Worm (Caenorhabditis elegans) whole organism, midembryonic: ENCODE data around the gene cyh-1.
"Not testable (repeated sequence)": the region's sequence is repeated elsewhere in the genome, so short reads cannot be mapped to it uniquely, and the experiment has no call there.

Source experiments
- T22C8.4 ChIP-seq: fragments of 200-800 bp; sonication (Bioruptor generic); IDR thresholded peaks from 2 replicates; pipeline ENCODE4 v1.3.6; 2022; ENCODE audit warnings: missing genetic modification characterization, missing compliant biosample characterization
- cog-1 ChIP-seq: sonication (generic microtip); optimal IDR thresholded peaks from 2 replicates; lab custom pipeline; 2016; ENCODE audit warnings: missing genetic modification characterization, missing compliant biosample characterization
- flt-1 ChIP-seq: fragments of 200-800 bp; sonication (Bioruptor generic); IDR thresholded peaks from 2 replicates; pipeline ENCODE4 v1.3.6; 2022; ENCODE audit warnings: missing genetic modification characterization, missing compliant biosample characterization
- klf-2 ChIP-seq: fragments of 200-800 bp; sonication (Bioruptor generic); conservative IDR thresholded peaks from 2 replicates; pipeline ENCODE4 v1.3.6; 2022; ENCODE audit warnings: missing genetic modification reagents, missing genetic modification characterization, missing compliant biosample characterization
- med-1 ChIP-seq: sonication (generic microtip); optimal IDR thresholded peaks from 2 replicates; lab custom pipeline; 2017; ENCODE audit warnings: missing genetic modification characterization, mild to moderate bottlenecking, missing compliant biosample characterization, antibody characterized with exemption, missing genetic modification reagents; ENCODE audit not compliant: insufficient read depth
- ref-1 ChIP-seq: fragments of 200-800 bp; sonication (Bioruptor generic); conservative IDR thresholded peaks from 2 replicates; pipeline ENCODE4 v1.3.6; 2022; ENCODE audit warnings: missing genetic modification reagents, missing genetic modification characterization, missing compliant biosample characterization
- tab-1 ChIP-seq: fragments of 200-800 bp; sonication (Bioruptor generic); IDR thresholded peaks from 2 replicates; pipeline ENCODE4 v1.3.6; 2022; ENCODE audit warnings: missing genetic modification characterization, missing compliant biosample characterization
- ztf-23 ChIP-seq: fragments of 200-800 bp; sonication (Bioruptor generic); IDR thresholded peaks from 2 replicates; pipeline ENCODE4 v1.3.6; 2022; ENCODE audit warnings: missing genetic modification reagents, missing genetic modification characterization, missing compliant biosample characterization
- ztf-29 ChIP-seq: fragments of 200-800 bp; sonication (Bioruptor generic); IDR thresholded peaks from 2 replicates; pipeline ENCODE4 v1.3.6; 2022; ENCODE audit warnings: missing genetic modification reagents, missing genetic modification characterization, missing compliant biosample characterization

ce11 chrII:3523547-3523946, 18.7 kb downstream of the cyh-1 start:
- TF ChIP-seq ztf-29 (GFP tag; lab: Robert Waterston, UW); ref-1; ztf-23 (GFP tag; lab: Robert Waterston, UW); med-1 (GFP tag; lab: Kevin White, UChicago); cog-1 (tag; lab: Kevin White, UChicago); T22C8.4 (GFP tag; lab: Robert Waterston, UW); klf-2 (GFP tag; lab: Robert Waterston, UW); tab-1 (GFP tag; lab: Robert Waterston, UW): not testable (repeated sequence)
- peak; percentile 74 for TF ChIP-seq flt-1 (GFP tag; lab: Robert Waterston, UW)
